Worm (Caenorhabditis elegans): ENCODE measurements around the gene ZK353.10.

Gene ZK353.10

DNA sequence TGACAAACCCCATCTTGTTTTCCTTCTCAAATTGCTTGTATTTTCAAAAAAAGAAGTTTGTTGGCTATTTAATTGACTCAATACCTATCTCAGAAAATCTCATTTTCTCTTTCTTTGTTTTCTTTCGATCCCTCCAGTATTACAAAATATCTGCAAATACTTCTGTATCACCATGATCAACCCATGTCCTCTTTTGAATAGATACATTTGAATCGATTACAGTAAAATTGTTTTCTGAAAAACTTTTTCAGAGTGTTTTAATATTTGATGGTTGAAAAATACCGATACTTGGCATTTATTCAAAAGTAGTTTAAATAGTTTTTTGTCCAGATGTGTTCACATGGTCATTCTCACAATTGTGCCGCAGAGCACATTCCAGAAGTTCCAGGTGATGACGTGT is 14.9 kb upstream of the ZK353.10 start, which contains the start of gene ZK353.9:
Gene ZK353.9, plus strand, starts transcription at position 331 of the 400 bp plus-strand sequence.
- no peak for TF ChIP-seq unc-62 (GFP tag; optimal IDR thresholded peaks at IDR 0.05)

- no peak for TF ChIP-seq unc-62 (GFP tag; optimal IDR thresholded peaks at IDR 0.05)
Measured at ce11 chrIII:8405449-8405962, 11.3 kb upstream of the ZK353.10 start, which contains the start of the genes ubxn-4 and cyy-1. ubxn-4 (minus strand) TSS chrIII:8405562. cyy-1 (plus strand) TSS chrIII:8405874.

ce11 chrIII:8403507-8403906 is 9.3 kb upstream of the ZK353.10 start, which contains the start of gene cutc-1:
cutc-1 (minus strand) TSS chrIII:8403607.
- TF ChIP-seq unc-62 (GFP tag; optimal IDR thresholded peaks at IDR 0.05) = no peak

- TF ChIP-seq unc-62 (GFP tag; optimal IDR thresholded peaks at IDR 0.05) = no peak
Measured at ce11 chrIII:8402633-8403032, 8.4 kb upstream of the ZK353.10 start.

DNA sequence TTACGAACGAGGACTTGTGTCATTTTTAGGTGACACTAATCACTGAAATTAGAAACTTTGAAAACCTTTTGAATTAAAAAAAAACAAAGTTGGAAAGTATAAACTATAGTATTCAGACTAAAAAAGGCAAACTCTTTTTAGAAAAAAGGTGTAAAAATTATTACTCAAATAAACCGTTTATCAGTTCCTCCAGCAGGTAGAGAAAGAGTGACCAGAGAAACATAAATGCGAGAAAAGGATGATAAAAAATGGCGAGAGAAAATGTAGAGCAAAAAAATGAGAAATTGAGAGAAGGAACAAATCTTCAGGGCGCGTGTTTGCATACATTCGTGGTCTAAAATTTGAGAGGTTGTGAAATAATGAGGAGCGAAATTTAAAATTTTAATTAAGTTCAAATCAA is 7.7 kb upstream of the ZK353.10 start, which contains the start of gene lap-1:
Gene lap-1, minus strand, starts transcription at position 42 of the 400 bp plus-strand sequence.
- TF ChIP-seq unc-62 (GFP tag; optimal IDR thresholded peaks at IDR 0.05) = no peak

ce11 chrIII:8400478-8400877 is 6.3 kb upstream of the ZK353.10 start:
- TF ChIP-seq unc-62 (GFP tag; optimal IDR thresholded peaks at IDR 0.05) = no peak

DNA sequence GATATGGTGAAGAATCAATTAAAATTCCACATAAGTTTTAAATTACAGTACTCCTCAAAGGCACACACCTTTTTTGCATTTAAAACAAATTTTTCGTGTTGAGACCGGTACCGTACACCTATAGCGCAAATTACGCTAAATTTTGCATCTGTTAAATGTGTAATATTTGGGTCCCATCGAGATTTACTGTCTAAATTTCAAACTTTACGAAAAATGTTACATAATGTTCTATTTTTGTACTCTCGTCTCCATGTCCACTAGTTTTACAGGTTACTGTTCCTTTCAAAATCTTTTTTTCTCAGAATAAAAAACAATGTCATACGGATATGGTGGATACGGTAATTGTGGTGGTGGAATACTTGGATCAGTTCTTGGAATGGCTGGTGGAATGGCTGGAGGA is 4.2 kb upstream of the ZK353.10 start, which contains the start of gene ZK353.2:
Gene ZK353.2, plus strand, starts transcription at position 301 of the 400 bp plus-strand sequence.
- TF ChIP-seq unc-62 (GFP tag; optimal IDR thresholded peaks at IDR 0.05) = no peak

- TF ChIP-seq unc-62 (GFP tag; optimal IDR thresholded peaks at IDR 0.05) = no peak
Measured at ce11 chrIII:8395685-8396084, 1.5 kb upstream of the ZK353.10 start, which contains the start of gene ZK353.3. ZK353.3 (plus strand) TSS chrIII:8395985.

DNA sequence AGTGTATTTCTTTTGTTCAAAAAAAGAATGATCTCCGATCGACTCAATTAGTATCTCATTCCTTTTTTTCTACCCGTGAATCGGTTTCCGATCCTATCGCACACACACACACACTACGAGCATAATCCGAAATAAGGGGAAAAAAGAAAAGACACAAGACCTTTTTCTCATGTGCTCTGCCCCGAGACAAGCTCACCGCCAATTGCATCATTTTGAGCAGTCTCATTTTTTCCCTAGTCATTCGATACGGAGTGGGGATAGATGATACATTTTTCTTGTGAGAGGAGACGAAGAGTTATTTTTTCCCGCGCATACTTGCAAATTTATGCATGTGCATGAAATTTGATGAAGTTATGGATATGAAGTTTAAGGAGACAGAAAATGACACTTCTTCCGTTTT is 1.9 kb downstream of the ZK353.10 start:
- TF ChIP-seq unc-62 (GFP tag; optimal IDR thresholded peaks at IDR 0.05) = no peak

DNA sequence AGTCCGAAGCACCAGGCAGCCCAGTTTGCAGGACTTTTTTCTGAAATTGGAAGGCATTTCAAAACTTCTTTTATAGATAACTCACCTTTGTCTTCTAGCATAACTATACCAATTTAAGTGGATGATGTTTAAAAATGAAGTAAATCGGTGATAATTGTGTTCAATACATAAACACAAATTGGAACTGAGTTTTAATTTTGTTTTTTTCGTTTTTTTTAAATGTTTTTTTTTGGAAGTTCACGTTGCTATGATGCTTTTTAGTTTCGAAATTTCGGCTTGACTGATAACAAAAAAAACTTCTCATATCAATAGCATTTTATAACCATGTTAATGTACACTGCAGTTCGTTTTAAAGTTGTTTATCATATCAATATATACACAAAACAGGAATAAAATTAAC is 4.7 kb downstream of the ZK353.10 start, which contains the start of gene ZK353.4:
Gene ZK353.4, minus strand, starts transcription at position 101 of the 400 bp plus-strand sequence.
- no peak for TF ChIP-seq unc-62 (GFP tag; optimal IDR thresholded peaks at IDR 0.05)

- no peak for TF ChIP-seq unc-62 (GFP tag; optimal IDR thresholded peaks at IDR 0.05)
Measured at ce11 chrIII:8380645-8381044, 13.6 kb downstream of the ZK353.10 start, which contains the start of gene R05D3.12. R05D3.12 (plus strand) TSS chrIII:8380945.

DNA sequence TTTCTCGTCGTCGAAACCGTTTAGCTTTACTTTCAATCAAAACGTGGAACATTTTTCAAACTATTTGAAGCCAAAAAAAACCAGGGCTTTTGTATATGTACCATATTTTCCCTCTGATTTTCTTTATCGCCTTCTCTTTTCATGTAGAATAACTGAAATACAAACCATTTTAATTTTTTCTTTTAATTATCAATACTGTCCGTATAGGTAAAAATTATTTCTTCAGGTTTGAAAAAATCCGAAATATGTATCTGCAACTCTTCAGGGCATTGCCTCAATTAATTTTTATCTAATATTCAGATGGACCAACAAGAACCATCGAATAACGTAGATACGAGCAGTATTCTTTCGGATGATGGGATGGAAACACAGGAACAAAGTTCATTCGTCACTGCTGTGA is 19.2 kb downstream of the ZK353.10 start, which contains the start of gene met-2:
Gene met-2, plus strand, starts transcription at position 301 of the 400 bp plus-strand sequence.
- no peak for TF ChIP-seq unc-62 (GFP tag; optimal IDR thresholded peaks at IDR 0.05)

ce11 chrIII:8371595-8372305 is 22.5 kb downstream of the ZK353.10 start, which contains the start of gene lmbr-1:
lmbr-1 (plus strand) TSS chrIII:8372255.
- TF ChIP-seq unc-62 (GFP tag; optimal IDR thresholded peaks at IDR 0.05) = no peak

DNA sequence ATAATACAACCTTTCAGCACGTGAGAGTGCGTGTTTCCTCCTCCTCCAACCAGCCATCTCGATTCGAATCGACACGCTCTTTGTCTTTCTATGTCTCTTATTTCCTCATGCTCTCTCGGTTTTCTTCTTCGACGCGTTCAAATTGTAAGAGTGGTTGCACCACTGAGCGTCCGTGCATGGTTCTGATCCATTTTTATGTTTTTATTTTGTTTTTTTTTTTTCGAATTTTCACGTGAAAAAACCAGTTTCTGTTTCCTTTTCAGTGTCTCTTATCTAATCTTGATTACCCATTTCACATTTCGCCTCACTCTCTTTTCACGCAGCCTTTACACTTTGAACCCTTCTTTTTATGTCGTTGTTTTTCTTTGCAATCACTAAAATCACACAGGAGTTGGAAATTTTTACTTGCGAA is 23.4 kb downstream of the ZK353.10 start:
- no peak for TF ChIP-seq unc-62 (GFP tag; optimal IDR thresholded peaks at IDR 0.05)

DNA sequence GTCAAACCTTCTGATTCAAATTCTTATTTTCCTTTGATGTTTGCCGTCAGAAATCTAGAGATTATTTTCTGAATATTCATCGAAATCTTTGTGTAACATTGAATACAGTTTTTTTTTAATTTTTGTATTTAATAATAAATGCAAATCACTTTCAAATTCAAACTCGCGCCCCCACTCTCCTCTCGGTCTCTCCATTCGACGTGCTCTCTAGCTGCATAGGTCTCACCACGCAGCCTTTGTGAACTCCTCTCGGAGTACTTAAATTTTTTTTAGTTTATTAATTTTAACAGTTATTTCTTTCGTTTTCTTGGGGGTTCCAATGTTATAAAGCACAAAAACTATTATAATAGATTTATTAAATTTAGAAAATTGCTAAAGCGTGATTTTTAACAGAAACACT is 24.0 kb downstream of the ZK353.10 start:
- no peak for TF ChIP-seq unc-62 (GFP tag; optimal IDR thresholded peaks at IDR 0.05)

- no peak for TF ChIP-seq unc-62 (GFP tag; optimal IDR thresholded peaks at IDR 0.05)
Measured at ce11 chrIII:8369172-8369571, 25.1 kb downstream of the ZK353.10 start.

DNA sequence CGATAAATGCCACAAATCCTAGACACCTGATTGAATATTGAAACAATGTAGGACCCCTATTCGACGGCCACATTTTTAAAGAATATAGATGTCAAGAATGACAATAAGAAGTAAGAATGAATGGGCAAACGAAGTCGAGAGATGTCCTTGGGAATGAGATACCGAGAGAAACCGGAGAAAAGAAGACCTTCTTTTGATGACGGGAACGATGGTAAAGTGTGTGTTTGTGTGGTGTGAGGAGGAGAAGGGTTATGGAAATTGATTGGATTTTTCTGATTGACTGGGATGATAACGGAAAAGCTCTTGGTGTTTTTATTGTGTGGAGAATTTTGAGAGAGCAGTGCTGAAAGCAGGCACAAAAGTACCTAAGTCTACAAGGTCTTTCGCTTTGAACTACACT is 25.6 kb downstream of the ZK353.10 start, which contains the start of gene R05D3.9:
Gene R05D3.9, minus strand, starts transcription at position 101 of the 400 bp plus-strand sequence.
- no peak for TF ChIP-seq unc-62 (GFP tag; optimal IDR thresholded peaks at IDR 0.05)
